Worm (Caenorhabditis elegans) whole organism, young adult: ENCODE measurements around the gene mom-1.
A peak's percentile ranks its signal among the peaks of the same experiment; 100 is the strongest.

Source experiments
- F33H1.4 ChIP-seq: fragments of 200-800 bp; sonication (Bioruptor generic); IDR thresholded peaks from 2 replicates; pipeline ENCODE4 v1.3.6; 2022; ENCODE audit warnings: missing genetic modification reagents, missing genetic modification characterization, missing compliant biosample characterization
- F37B4.10 ChIP-seq: fragments of 200-800 bp; sonication (Bioruptor generic); IDR thresholded peaks from 2 replicates; pipeline ENCODE4 v1.3.6; 2022; ENCODE audit warnings: missing genetic modification characterization, missing compliant biosample characterization
- F49E8.2 ChIP-seq: sonication (generic microtip); optimal IDR thresholded peaks from 3 replicates; lab custom pipeline; 2017; ENCODE audit warnings: missing genetic modification characterization, mild to moderate bottlenecking, missing compliant biosample characterization, antibody characterized with exemption, moderate library complexity; ENCODE audit not compliant: insufficient read depth
- ama-1 ChIP-seq, 3 experiments: fragments of 150-350 bp in 1 of 3; sonication (generic microtip) in 2 of 3; optimal IDR thresholded peaks; 2 replicates each; lab custom pipeline; 2014 to 2018; ENCODE audit warnings: missing biosample characterization in 2 of 3, missing genetic modification characterization in 2 of 3, missing genetic modification reagents in 2 of 3
- cebp-1 ChIP-seq, 2 experiments: fragments of 200-800 bp in 1 of 2; sonication (Bioruptor generic) in 1 of 2; sonication (generic microtip) in 1 of 2; IDR thresholded peaks in 1 of 2; optimal IDR thresholded peaks in 1 of 2; 2 replicates each; pipeline versions ENCODE4 v1.3.6 to Lab custom; 2017 to 2022; ENCODE audit warnings: missing compliant biosample characterization in 2 of 2, missing genetic modification characterization in 2 of 2, mild to moderate bottlenecking in 1 of 2, missing genetic modification reagents in 1 of 2, moderate library complexity in 1 of 2
- ceh-100 ChIP-seq: fragments of 200-800 bp; sonication (Bioruptor generic); IDR thresholded peaks from 2 replicates; pipeline ENCODE4 v1.3.6; 2022; ENCODE audit warnings: missing genetic modification reagents, missing genetic modification characterization, missing compliant biosample characterization
- chd-7 ChIP-seq: sonication (generic microtip); optimal IDR thresholded peaks from 2 replicates; lab custom pipeline; 2016; ENCODE audit warnings: mild to moderate bottlenecking, missing genetic modification characterization, moderate library complexity, missing compliant biosample characterization
- gei-17 ChIP-seq: fragments of 200-800 bp; sonication (Bioruptor generic); optimal IDR thresholded peaks from 2 replicates; lab custom pipeline; 2018; ENCODE audit warnings: mild to moderate bottlenecking, missing genetic modification characterization, missing compliant biosample characterization
- hlh-12 ChIP-seq: sonication (generic microtip); optimal IDR thresholded peaks from 2 replicates; lab custom pipeline; 2016; ENCODE audit warnings: missing genetic modification characterization, missing compliant biosample characterization
- lag-1 ChIP-seq: fragments of 200-800 bp; sonication (Bioruptor generic); IDR thresholded peaks from 2 replicates; pipeline ENCODE4 v1.3.6; 2022; ENCODE audit warnings: missing genetic modification reagents, missing genetic modification characterization, missing compliant biosample characterization
- mel-28 ChIP-seq: sonication (generic microtip); optimal IDR thresholded peaks from 2 replicates; lab custom pipeline; 2016; ENCODE audit warnings: borderline replicate concordance, mild to moderate bottlenecking, missing genetic modification characterization, missing compliant biosample characterization
- somi-1 ChIP-seq: fragments of 200-800 bp; sonication (Bioruptor generic); optimal IDR thresholded peaks from 2 replicates; lab custom pipeline; 2018; ENCODE audit warnings: mild to moderate bottlenecking, missing genetic modification characterization, missing compliant biosample characterization
- unc-130 ChIP-seq: sonication (generic microtip); optimal IDR thresholded peaks from 2 replicates; lab custom pipeline; 2016; ENCODE audit warnings: missing genetic modification reagents, missing genetic modification characterization, missing compliant biosample characterization
- unc-62 ChIP-seq: fragments of 150-350 bp; optimal IDR thresholded peaks from 2 replicates; lab custom pipeline; 2014; ENCODE audit warnings: missing biosample characterization, missing genetic modification reagents, missing genetic modification characterization

- TF ChIP-seq gei-17 (GFP tag; lab: Kevin White, UChicago) (no peak), somi-1 (GFP tag; lab: Kevin White, UChicago) (no peak), ama-1 (optimal IDR thresholded peaks at IDR 0.05; lab: Kevin White, UChicago) (peak; percentile 30), ama-1 (GFP tag; optimal IDR thresholded peaks at IDR 0.05; lab: Kevin White, UChicago) (no peak), F33H1.4 (GFP tag; lab: Robert Waterston, UW) (no peak), unc-130 (no peak), F37B4.10 (GFP tag; lab: Robert Waterston, UW) (no peak), cebp-1 (GFP tag; IDR thresholded peaks at IDR 0.05; lab: Robert Waterston, UW) (no peak), cebp-1 (tag; optimal IDR thresholded peaks at IDR 0.05; lab: Kevin White, UChicago) (no peak), chd-7 (tag; lab: Kevin White, UChicago) (no peak), F49E8.2 (no peak), hlh-12 (tag; lab: Kevin White, UChicago) (no peak), ceh-100 (GFP tag; lab: Robert Waterston, UW) (no peak), mel-28 (no peak), unc-62 (no peak), lag-1 (no peak)
These were observed 40.2 kb upstream of the mom-1 start for ce11 chrX:6252752-6253151.
